Fruit fly (Drosophila melanogaster) whole organism, embryonic: ENCODE data around the gene CG44362.

Experiments used
- Antp ChIP-seq: fragments of 200-800 bp; sonication (Bioruptor generic); optimal IDR thresholded peaks from 3 replicates; lab custom pipeline; 2016; ENCODE audit warnings: missing biosample characterization, missing genetic modification characterization
- CG10979 ChIP-seq: fragments of 200-800 bp; sonication (Bioruptor generic); optimal IDR thresholded peaks from 2 replicates; lab custom pipeline; 2018; ENCODE audit warnings: missing biosample characterization, mild to moderate bottlenecking, missing genetic modification characterization, moderate library complexity
- CG11696 ChIP-seq: fragments of 200-800 bp; sonication (Bioruptor generic); IDR thresholded peaks from 2 replicates; pipeline ENCODE4 v1.3.6; 2022; ENCODE audit warnings: missing biosample characterization, missing genetic modification characterization
- CG12744 ChIP-seq: fragments of 200-800 bp; sonication (Bioruptor generic); optimal IDR thresholded peaks from 2 replicates; lab custom pipeline; 2016; ENCODE audit warnings: missing biosample characterization, missing genetic modification characterization
- CG12942 ChIP-seq: fragments of 200-800 bp; sonication (Bioruptor generic); optimal IDR thresholded peaks from 3 replicates; lab custom pipeline; 2016; ENCODE audit warnings: missing biosample characterization, missing genetic modification characterization
- CG13123 ChIP-seq: fragments of 200-800 bp; sonication (Bioruptor generic); optimal IDR thresholded peaks from 2 replicates; lab custom pipeline; 2016; ENCODE audit warnings: missing biosample characterization, missing genetic modification characterization
- CG14014 ChIP-seq: fragments of 200-800 bp; sonication (Bioruptor generic); IDR thresholded peaks from 2 replicates; pipeline ENCODE4 v1.3.6; 2022; ENCODE audit warnings: missing biosample characterization, missing genetic modification characterization
- CG1529 ChIP-seq: fragments of 200-800 bp; sonication (Bioruptor generic); optimal IDR thresholded peaks from 3 replicates; lab custom pipeline; 2018; ENCODE audit warnings: missing biosample characterization, missing genetic modification characterization
- CG17802 ChIP-seq: fragments of 200-800 bp; sonication (Bioruptor generic); optimal IDR thresholded peaks from 2 replicates; lab custom pipeline; 2018; ENCODE audit warnings: missing biosample characterization, mild to moderate bottlenecking, missing genetic modification characterization, moderate library complexity
- CG2116 ChIP-seq: fragments of 200-800 bp; sonication (Bioruptor generic); optimal IDR thresholded peaks from 3 replicates; lab custom pipeline; 2018; ENCODE audit warnings: missing biosample characterization, mild to moderate bottlenecking, missing genetic modification characterization
- CG2199 ChIP-seq: fragments of 200-800 bp; sonication (Bioruptor generic); IDR thresholded peaks from 3 replicates; pipeline ENCODE4 v1.3.6; 2022; ENCODE audit warnings: missing biosample characterization, missing genetic modification characterization
- CG42726 ChIP-seq: fragments of 200-800 bp; sonication (Bioruptor generic); IDR thresholded peaks from 2 replicates; pipeline ENCODE4 v1.3.6; 2022; ENCODE audit warnings: missing biosample characterization, missing genetic modification characterization; ENCODE audit not compliant: partially characterized antibody
- CG8388 ChIP-seq: fragments of 200-800 bp; sonication (Bioruptor generic); optimal IDR thresholded peaks from 2 replicates; lab custom pipeline; 2019; ENCODE audit warnings: missing biosample characterization, mild to moderate bottlenecking, missing genetic modification characterization, moderate library complexity
- Deaf1 ChIP-seq: fragments of 200-800 bp; optimal IDR thresholded peaks from 3 replicates; lab custom pipeline; 2019; ENCODE audit warnings: missing biosample characterization, mild to moderate bottlenecking, missing genetic modification characterization, moderate library complexity
- Dll ChIP-seq: fragments of 200-800 bp; sonication (Bioruptor generic); IDR thresholded peaks from 4 replicates; pipeline ENCODE4 v1.3.6; 2022; ENCODE audit warnings: missing biosample characterization, missing genetic modification characterization; ENCODE audit not compliant: partially characterized antibody
- ERR ChIP-seq: fragments of 200-800 bp; sonication (Bioruptor generic); optimal IDR thresholded peaks from 2 replicates; lab custom pipeline; 2016; ENCODE audit warnings: missing biosample characterization, missing genetic modification characterization
- H2.0 ChIP-seq: fragments of 200-800 bp; sonication (Bioruptor generic); IDR thresholded peaks from 2 replicates; pipeline ENCODE4 v1.3.6; 2022; ENCODE audit warnings: missing biosample characterization, missing genetic modification characterization
- Hsf ChIP-seq: fragments of 200-800 bp; sonication (Bioruptor generic); optimal IDR thresholded peaks from 3 replicates; lab custom pipeline; 2016; ENCODE audit warnings: missing biosample characterization, missing genetic modification characterization
- MTF-1 ChIP-seq: fragments of 200-800 bp; sonication (Bioruptor generic); optimal IDR thresholded peaks from 2 replicates; lab custom pipeline; 2018; ENCODE audit warnings: missing biosample characterization, mild to moderate bottlenecking, missing genetic modification characterization, borderline replicate concordance
- Oli ChIP-seq: fragments of 200-800 bp; sonication (Bioruptor generic); optimal IDR thresholded peaks from 2 replicates; lab custom pipeline; 2018; ENCODE audit warnings: missing biosample characterization, mild to moderate bottlenecking, missing genetic modification characterization, moderate library complexity
- Sry-δ ChIP-seq: fragments of 200-800 bp; sonication (Bioruptor generic); optimal IDR thresholded peaks from 2 replicates; lab custom pipeline; 2016; ENCODE audit warnings: missing biosample characterization, missing genetic modification characterization
- ap ChIP-seq: fragments of 200-800 bp; sonication (Bioruptor generic); IDR thresholded peaks from 2 replicates; pipeline ENCODE4 v1.3.6; 2022; ENCODE audit warnings: missing biosample characterization, missing genetic modification characterization
- ara ChIP-seq: fragments of 200-800 bp; sonication (Bioruptor generic); IDR thresholded peaks from 2 replicates; pipeline ENCODE4 v1.3.6; 2022; ENCODE audit warnings: missing biosample characterization, missing genetic modification characterization
- bcd ChIP-seq: fragments of 200-800 bp; sonication (Bioruptor generic); optimal IDR thresholded peaks from 2 replicates; lab custom pipeline; 2017; ENCODE audit warnings: missing biosample characterization, mild to moderate bottlenecking, missing genetic modification characterization
- br ChIP-seq: fragments of >200 bp; optimal IDR thresholded peaks from 2 replicates; lab custom pipeline; 2017
- cas ChIP-seq: fragments of 200-800 bp; sonication (Bioruptor generic); IDR thresholded peaks from 2 replicates; pipeline ENCODE4 v1.3.6; 2022; ENCODE audit warnings: missing biosample characterization, missing genetic modification characterization
- crp ChIP-seq, 2 experiments: fragments of 200-800 bp; sonication (Bioruptor generic); optimal IDR thresholded peaks; 2 replicates in 1 of 2; 3 replicates in 1 of 2; lab custom pipeline; 2017; ENCODE audit warnings: missing biosample characterization in 2 of 2, missing genetic modification characterization in 2 of 2, mild to moderate bottlenecking in 1 of 2, moderate library complexity in 1 of 2
- dati ChIP-seq: fragments of 200-800 bp; sonication (Bioruptor generic); IDR thresholded peaks from 2 replicates; pipeline ENCODE4 v1.3.6; 2022; ENCODE audit warnings: missing biosample characterization, missing genetic modification characterization
- disco-r ChIP-seq: fragments of 200-800 bp; sonication (Bioruptor generic); optimal IDR thresholded peaks from 2 replicates; lab custom pipeline; 2016; ENCODE audit warnings: missing biosample characterization, missing genetic modification characterization
- esg ChIP-seq: fragments of 200-800 bp; sonication (Bioruptor generic); conservative IDR thresholded peaks from 2 replicates; pipeline ENCODE4 v1.3.6; 2022; ENCODE audit warnings: missing biosample characterization, missing genetic modification characterization
- fd102C ChIP-seq: fragments of 200-800 bp; sonication (Bioruptor generic); optimal IDR thresholded peaks from 2 replicates; lab custom pipeline; 2018; ENCODE audit warnings: missing biosample characterization, mild to moderate bottlenecking, missing genetic modification characterization, moderate library complexity
- ftz-f1 ChIP-seq: fragments of 200-800 bp; sonication (Bioruptor generic); optimal IDR thresholded peaks from 2 replicates; lab custom pipeline; 2016; ENCODE audit warnings: missing biosample characterization, missing genetic modification characterization
- gce ChIP-seq: fragments of 200-800 bp; sonication (Bioruptor generic); IDR thresholded peaks from 3 replicates; pipeline ENCODE4 v1.3.6; 2022; ENCODE audit warnings: missing biosample characterization, missing genetic modification characterization
- gem ChIP-seq: fragments of 200-800 bp; sonication (Bioruptor generic); optimal IDR thresholded peaks from 2 replicates; lab custom pipeline; 2019; ENCODE audit warnings: missing biosample characterization, mild to moderate bottlenecking, missing genetic modification characterization, moderate library complexity
- hbn ChIP-seq: fragments of 200-800 bp; sonication (Bioruptor generic); IDR thresholded peaks from 2 replicates; pipeline ENCODE4 v1.3.6; 2022; ENCODE audit warnings: missing biosample characterization, missing genetic modification characterization; ENCODE audit not compliant: partially characterized antibody
- ind ChIP-seq: fragments of 200-800 bp; sonication (Bioruptor generic); optimal IDR thresholded peaks from 3 replicates; lab custom pipeline; 2016; ENCODE audit warnings: missing biosample characterization, missing genetic modification characterization
- inv ChIP-seq: fragments of 200-800 bp; sonication (Bioruptor generic); IDR thresholded peaks from 2 replicates; pipeline ENCODE4 v1.3.6; 2022; ENCODE audit warnings: missing biosample characterization, missing genetic modification characterization; ENCODE audit not compliant: partially characterized antibody
- lbe ChIP-seq: fragments of 200-800 bp; sonication (Bioruptor generic); optimal IDR thresholded peaks from 2 replicates; lab custom pipeline; 2016; ENCODE audit warnings: missing biosample characterization, mild to moderate bottlenecking, missing genetic modification characterization
- lola ChIP-seq, 3 experiments: fragments of >200 bp in 2 of 3; fragments of 200-800 bp in 1 of 3; sonication (Bioruptor generic) in 1 of 3; optimal IDR thresholded peaks; 2 replicates each; lab custom pipeline; 2017 to 2019; ENCODE audit warnings: missing biosample characterization in 3 of 3, missing genetic modification characterization in 3 of 3, mild to moderate bottlenecking in 1 of 3, moderate library complexity in 1 of 3
- maf-S ChIP-seq: fragments of 200-800 bp; sonication (Bioruptor generic); optimal IDR thresholded peaks from 2 replicates; lab custom pipeline; 2016; ENCODE audit warnings: missing biosample characterization, missing genetic modification characterization
- oc ChIP-seq: fragments of 200-800 bp; sonication (Bioruptor generic); optimal IDR thresholded peaks from 2 replicates; lab custom pipeline; 2018; ENCODE audit warnings: missing biosample characterization, mild to moderate bottlenecking, missing genetic modification characterization, moderate library complexity
- ranshi ChIP-seq: fragments of 200-800 bp; sonication (Bioruptor generic); IDR thresholded peaks from 2 replicates; pipeline ENCODE4 v1.3.6; 2022; ENCODE audit warnings: missing biosample characterization, missing genetic modification characterization
- sc ChIP-seq, 3 experiments: fragments of >200 bp in 2 of 3; fragments of 200-800 bp in 1 of 3; sonication (Bioruptor generic) in 1 of 3; optimal IDR thresholded peaks; 2 replicates in 2 of 3; 3 replicates in 1 of 3; lab custom pipeline; 2017; ENCODE audit warnings: mild to moderate bottlenecking in 1 of 3, missing biosample characterization in 1 of 3, missing genetic modification characterization in 1 of 3, missing genetic modification reagents in 1 of 3
- slp2 ChIP-seq: fragments of 200-800 bp; sonication (Bioruptor generic); optimal IDR thresholded peaks from 2 replicates; lab custom pipeline; 2016; ENCODE audit warnings: missing biosample characterization, missing genetic modification characterization
- so ChIP-seq: fragments of 200-800 bp; sonication (Bioruptor generic); IDR thresholded peaks from 3 replicates; pipeline ENCODE4 v1.3.6; 2022; ENCODE audit warnings: missing biosample characterization, missing genetic modification characterization
- tin ChIP-seq: fragments of 200-800 bp; sonication (Bioruptor generic); optimal IDR thresholded peaks from 3 replicates; lab custom pipeline; 2016; ENCODE audit warnings: missing biosample characterization, missing genetic modification characterization
- unpg ChIP-seq: fragments of 200-800 bp; sonication (Bioruptor generic); optimal IDR thresholded peaks from 3 replicates; lab custom pipeline; 2018; ENCODE audit warnings: missing biosample characterization, mild to moderate bottlenecking, missing genetic modification characterization, moderate library complexity
- zf30C ChIP-seq: fragments of 200-800 bp; sonication (Bioruptor generic); optimal IDR thresholded peaks from 3 replicates; lab custom pipeline; 2018; ENCODE audit warnings: missing biosample characterization, mild to moderate bottlenecking, missing genetic modification characterization

Gene CG44362

dm6 chr3L:11418041-11418674 is 20.8 kb downstream of the CG44362 start (continued):
- TF ChIP-seq Oli (tag; lab: Kevin White, UChicago): peak; percentile 96
- TF ChIP-seq cas: no peak
- peak; percentile 93 for TF ChIP-seq tin (GFP tag; lab: Kevin White, UChicago)
- TF ChIP-seq CG2199 (GFP tag; lab: Robert Waterston, UW): peak; percentile 84
- TF ChIP-seq CG8388 (GFP tag; lab: Kevin White, UChicago): peak; percentile 92
- peak; percentile 53 for TF ChIP-seq disco-r (GFP tag; lab: Kevin White, UChicago)
- TF ChIP-seq slp2: peak; percentile 92
- peak; percentile 92 for TF ChIP-seq ranshi (GFP tag; lab: Robert Waterston, UW)
- TF ChIP-seq CG12744 (GFP tag; lab: Kevin White, UChicago): peak; percentile 90
- peak; percentile 92 for TF ChIP-seq Hsf (GFP tag; lab: Kevin White, UChicago)
- TF ChIP-seq H2.0 (GFP tag; lab: Robert Waterston, UW): peak; percentile 98
- TF ChIP-seq ftz-f1: no peak
- TF ChIP-seq unpg (GFP tag; lab: Kevin White, UChicago): peak; percentile 93
- TF ChIP-seq CG10979: peak; percentile 98
- peak; percentile 95 for TF ChIP-seq oc (tag; lab: Kevin White, UChicago)
- TF ChIP-seq lola (GFP tag; optimal IDR thresholded peaks at IDR 0.05; lab: Kevin White, UChicago): peak in 1 of 3 experiments; percentile 95
- no peak for TF ChIP-seq hbn (GFP tag; lab: Robert Waterston, UW)
- no peak for TF ChIP-seq inv (GFP tag; lab: Robert Waterston, UW)
- peak; percentile 90 for TF ChIP-seq bcd (GFP tag; lab: Kevin White, UChicago)
- peak; percentile 72 for TF ChIP-seq ERR (GFP tag; lab: Kevin White, UChicago)
- no peak for TF ChIP-seq CG42726 (GFP tag; lab: Robert Waterston, UW)
- TF ChIP-seq lbe: no peak
- TF ChIP-seq ap (GFP tag; lab: Robert Waterston, UW): peak; percentile 98
- peak; percentile 96 for TF ChIP-seq gem (tag; lab: Kevin White, UChicago)
- TF ChIP-seq CG12942 (GFP tag; lab: Kevin White, UChicago): peak; percentile 75
- TF ChIP-seq ara (GFP tag; lab: Robert Waterston, UW): peak; percentile 95
- TF ChIP-seq Sry-δ (GFP tag; lab: Kevin White, UChicago): peak; percentile 19
- TF ChIP-seq dati: peak; percentile 78
- peak; percentile 81; the same call in 2 of the 3 replicates for TF ChIP-seq gce (GFP tag; lab: Robert Waterston, UW)
- peak; percentile 36 for TF ChIP-seq fd102C (GFP tag; lab: Kevin White, UChicago)
- TF ChIP-seq br: no peak
- no peak for TF ChIP-seq sc (optimal IDR thresholded peaks at IDR 0.05; lab: Kevin White, UChicago)
- peak; percentile 89 for TF ChIP-seq sc (GFP tag; optimal IDR thresholded peaks at IDR 0.05; lab: Kevin White, UChicago)
- TF ChIP-seq esg: peak; percentile 98
- peak; percentile 82 for TF ChIP-seq Antp (GFP tag; lab: Kevin White, UChicago)
- peak; percentile 62 for TF ChIP-seq CG13123 (GFP tag; lab: Kevin White, UChicago)
- TF ChIP-seq CG17802 (tag; lab: Kevin White, UChicago): peak; percentile 80
- TF ChIP-seq zf30C: no peak
- TF ChIP-seq so (GFP tag; lab: Robert Waterston, UW): peak; percentile 97
- peak; percentile 96 for TF ChIP-seq CG14014 (GFP tag; lab: Robert Waterston, UW)
- peak; percentile 74 for TF ChIP-seq CG11696
- TF ChIP-seq ind (GFP tag; lab: Kevin White, UChicago): peak; percentile 92
- peak; percentile 94 for TF ChIP-seq CG1529 (GFP tag; lab: Kevin White, UChicago)
- peak; percentile 59 for TF ChIP-seq CG2116
- no peak for TF ChIP-seq Dll (GFP tag; lab: Robert Waterston, UW)
- peak in 1 of 2 experiments; percentile 56 for TF ChIP-seq crp (GFP tag; optimal IDR thresholded peaks at IDR 0.05; lab: Kevin White, UChicago)
- peak; percentile 74 for TF ChIP-seq maf-S (GFP tag; lab: Kevin White, UChicago)
- peak; percentile 75 for TF ChIP-seq Deaf1 (tag; lab: Kevin White, UChicago)
- peak; percentile 84 for TF ChIP-seq MTF-1 (GFP tag; lab: Kevin White, UChicago)
